Fruit fly (Drosophila melanogaster) whole organism, embryonic: ENCODE data around the gene CG10467.

Experiments used
- Abd-B ChIP-seq: fragments of 200-800 bp; sonication (Bioruptor generic); optimal IDR thresholded peaks from 2 replicates; lab custom pipeline; 2018; ENCODE audit warnings: missing biosample characterization, mild to moderate bottlenecking, missing genetic modification characterization, moderate library complexity
- Bdp1 ChIP-seq: fragments of 200-800 bp; sonication (Bioruptor generic); optimal IDR thresholded peaks from 3 replicates; lab custom pipeline; 2016; ENCODE audit warnings: missing biosample characterization, missing genetic modification characterization
- CG10431 ChIP-seq: fragments of 200-800 bp; sonication (Bioruptor generic); optimal IDR thresholded peaks from 3 replicates; lab custom pipeline; 2018; ENCODE audit warnings: missing biosample characterization, mild to moderate bottlenecking, missing genetic modification characterization
- CG10462 ChIP-seq: fragments of 200-800 bp; sonication (Bioruptor generic); optimal IDR thresholded peaks from 2 replicates; lab custom pipeline; 2016; ENCODE audit warnings: missing biosample characterization, missing genetic modification characterization
- CG10979 ChIP-seq: fragments of 200-800 bp; sonication (Bioruptor generic); optimal IDR thresholded peaks from 2 replicates; lab custom pipeline; 2018; ENCODE audit warnings: missing biosample characterization, mild to moderate bottlenecking, missing genetic modification characterization, moderate library complexity
- CG11093 ChIP-seq: fragments of 200-800 bp; sonication (Bioruptor generic); IDR thresholded peaks from 3 replicates; pipeline ENCODE4 v1.3.6; 2022; ENCODE audit warnings: missing biosample characterization, missing genetic modification characterization
- CG11456 ChIP-seq: fragments of 200-800 bp; sonication (Bioruptor generic); IDR thresholded peaks from 3 replicates; pipeline ENCODE4 v1.3.6; 2022; ENCODE audit warnings: missing biosample characterization, missing genetic modification characterization
- CG11504 ChIP-seq: fragments of 200-800 bp; sonication (Bioruptor generic); optimal IDR thresholded peaks from 3 replicates; lab custom pipeline; 2019; ENCODE audit warnings: missing biosample characterization, mild to moderate bottlenecking, missing genetic modification characterization, moderate library complexity
- CG11695 ChIP-seq: fragments of 200-800 bp; sonication (Bioruptor generic); IDR thresholded peaks from 3 replicates; pipeline ENCODE4 v1.3.6; 2022; ENCODE audit warnings: missing biosample characterization, missing genetic modification characterization
- CG17359 ChIP-seq: fragments of 200-800 bp; sonication (Bioruptor generic); optimal IDR thresholded peaks from 3 replicates; lab custom pipeline; 2018; ENCODE audit warnings: missing biosample characterization, mild to moderate bottlenecking, missing genetic modification characterization, moderate library complexity
- CG17829 ChIP-seq: fragments of 200-800 bp; optimal IDR thresholded peaks from 2 replicates; lab custom pipeline; 2019; ENCODE audit warnings: missing biosample characterization, mild to moderate bottlenecking, missing genetic modification characterization, moderate library complexity
- CG18476 ChIP-seq: fragments of 200-800 bp; sonication (Bioruptor generic); optimal IDR thresholded peaks from 2 replicates; lab custom pipeline; 2016; ENCODE audit warnings: missing biosample characterization, mild to moderate bottlenecking, missing genetic modification characterization
- CG2199 ChIP-seq: fragments of 200-800 bp; sonication (Bioruptor generic); IDR thresholded peaks from 3 replicates; pipeline ENCODE4 v1.3.6; 2022; ENCODE audit warnings: missing biosample characterization, missing genetic modification characterization
- CG2875 ChIP-seq: fragments of 200-800 bp; sonication (Bioruptor generic); optimal IDR thresholded peaks from 2 replicates; lab custom pipeline; 2017; ENCODE audit warnings: missing biosample characterization, mild to moderate bottlenecking, missing genetic modification characterization, missing genetic modification reagents
- CG30403 ChIP-seq: fragments of 200-800 bp; sonication (Bioruptor generic); optimal IDR thresholded peaks from 3 replicates; lab custom pipeline; 2016; ENCODE audit warnings: missing biosample characterization, missing genetic modification characterization
- CG31365 ChIP-seq: fragments of 200-800 bp; sonication (Bioruptor generic); optimal IDR thresholded peaks from 2 replicates; lab custom pipeline; 2018; ENCODE audit warnings: missing biosample characterization, mild to moderate bottlenecking, missing genetic modification characterization
- CG3407 ChIP-seq: fragments of 200-800 bp; sonication (Bioruptor generic); optimal IDR thresholded peaks from 2 replicates; lab custom pipeline; 2018; ENCODE audit warnings: missing biosample characterization, mild to moderate bottlenecking, missing genetic modification characterization
- CG4328 ChIP-seq: fragments of 200-800 bp; sonication (Bioruptor generic); optimal IDR thresholded peaks from 3 replicates; lab custom pipeline; 2017; ENCODE audit warnings: missing biosample characterization, missing genetic modification reagents, missing genetic modification characterization
- CG4404 ChIP-seq: fragments of 200-800 bp; sonication (Bioruptor generic); IDR thresholded peaks from 2 replicates; pipeline ENCODE4 v1.3.6; 2022; ENCODE audit warnings: missing biosample characterization, missing genetic modification characterization
- CG6854 ChIP-seq: fragments of 200-800 bp; sonication (Bioruptor generic); optimal IDR thresholded peaks from 3 replicates; lab custom pipeline; 2017; ENCODE audit warnings: missing biosample characterization, mild to moderate bottlenecking, missing genetic modification characterization
- CG7357 ChIP-seq: fragments of 200-800 bp; sonication (Bioruptor generic); IDR thresholded peaks from 3 replicates; pipeline ENCODE4 v1.3.6; 2022; ENCODE audit warnings: missing biosample characterization, missing genetic modification characterization
- CG8089 ChIP-seq: fragments of 200-800 bp; sonication (Bioruptor generic); optimal IDR thresholded peaks from 3 replicates; lab custom pipeline; 2016; ENCODE audit warnings: missing biosample characterization, missing genetic modification characterization
- CHES-1-like ChIP-seq: fragments of 200-800 bp; sonication (Bioruptor generic); optimal IDR thresholded peaks from 2 replicates; lab custom pipeline; 2016; ENCODE audit warnings: missing biosample characterization, missing genetic modification characterization
- CTCF ChIP-seq: fragments of 200-800 bp; sonication (Bioruptor generic); optimal IDR thresholded peaks from 2 replicates; lab custom pipeline; 2017; ENCODE audit warnings: missing biosample characterization, mild to moderate bottlenecking, missing genetic modification characterization, moderate library complexity
- D19A ChIP-seq: fragments of 200-800 bp; optimal IDR thresholded peaks from 3 replicates; lab custom pipeline; 2019; ENCODE audit warnings: missing biosample characterization, mild to moderate bottlenecking, missing genetic modification characterization, moderate library complexity
- Fer2 ChIP-seq: fragments of 200-800 bp; sonication (Bioruptor generic); optimal IDR thresholded peaks from 2 replicates; lab custom pipeline; 2018; ENCODE audit warnings: missing biosample characterization, mild to moderate bottlenecking, missing genetic modification characterization, moderate library complexity
- HLHmδ ChIP-seq: fragments of 200-800 bp; sonication (Bioruptor generic); optimal IDR thresholded peaks from 2 replicates; lab custom pipeline; 2018; ENCODE audit warnings: missing biosample characterization, mild to moderate bottlenecking, missing genetic modification characterization, moderate library complexity
- Med ChIP-seq: fragments of 200-800 bp; sonication (Bioruptor generic); peaks from one replicate; lab custom pipeline; 2016; ENCODE audit warnings: missing biosample characterization, missing genetic modification characterization, mild to moderate bottlenecking, inconsistent platforms, moderate library complexity
- Tbp ChIP-seq: fragments of >200 bp; optimal IDR thresholded peaks from 2 replicates; lab custom pipeline; 2018; ENCODE audit warnings: missing biosample characterization, missing genetic modification characterization
- YL-1 ChIP-seq: fragments of 200-800 bp; sonication (Bioruptor generic); optimal IDR thresholded peaks from 3 replicates; lab custom pipeline; 2017; ENCODE audit warnings: missing biosample characterization, mild to moderate bottlenecking, missing genetic modification characterization
- abd-A ChIP-seq: fragments of 200-800 bp; sonication (Bioruptor generic); optimal IDR thresholded peaks from 3 replicates; lab custom pipeline; 2019; ENCODE audit warnings: missing biosample characterization, mild to moderate bottlenecking, missing genetic modification characterization, moderate library complexity
- ap ChIP-seq: fragments of 200-800 bp; sonication (Bioruptor generic); IDR thresholded peaks from 2 replicates; pipeline ENCODE4 v1.3.6; 2022; ENCODE audit warnings: missing biosample characterization, missing genetic modification characterization
- crp ChIP-seq, 2 experiments: fragments of 200-800 bp; sonication (Bioruptor generic); optimal IDR thresholded peaks; 2 replicates in 1 of 2; 3 replicates in 1 of 2; lab custom pipeline; 2017; ENCODE audit warnings: missing biosample characterization in 2 of 2, missing genetic modification characterization in 2 of 2, mild to moderate bottlenecking in 1 of 2, moderate library complexity in 1 of 2
- dmrt11E ChIP-seq: fragments of 200-800 bp; sonication (Bioruptor generic); optimal IDR thresholded peaks from 3 replicates; lab custom pipeline; 2018; ENCODE audit warnings: missing biosample characterization, mild to moderate bottlenecking, missing genetic modification characterization, moderate library complexity
- dmrt99B ChIP-seq: fragments of 200-800 bp; sonication (Bioruptor generic); optimal IDR thresholded peaks from 2 replicates; lab custom pipeline; 2018; ENCODE audit warnings: missing biosample characterization, mild to moderate bottlenecking, missing genetic modification characterization, moderate library complexity
- fd102C ChIP-seq: fragments of 200-800 bp; sonication (Bioruptor generic); optimal IDR thresholded peaks from 2 replicates; lab custom pipeline; 2018; ENCODE audit warnings: missing biosample characterization, mild to moderate bottlenecking, missing genetic modification characterization, moderate library complexity
- hbn ChIP-seq: fragments of 200-800 bp; sonication (Bioruptor generic); IDR thresholded peaks from 2 replicates; pipeline ENCODE4 v1.3.6; 2022; ENCODE audit warnings: missing biosample characterization, missing genetic modification characterization; ENCODE audit not compliant: partially characterized antibody
- ind ChIP-seq: fragments of 200-800 bp; sonication (Bioruptor generic); optimal IDR thresholded peaks from 3 replicates; lab custom pipeline; 2016; ENCODE audit warnings: missing biosample characterization, missing genetic modification characterization
- insv ChIP-seq, 2 experiments: fragments of 200-800 bp; sonication (Bioruptor generic); optimal IDR thresholded peaks; 3 replicates each; lab custom pipeline; 2016 to 2018; ENCODE audit warnings: missing biosample characterization in 2 of 2, missing genetic modification characterization in 2 of 2
- kni ChIP-seq: fragments of 200-800 bp; sonication (Bioruptor generic); optimal IDR thresholded peaks from 3 replicates; lab custom pipeline; 2017; ENCODE audit warnings: mild to moderate bottlenecking, missing biosample characterization, missing genetic modification reagents, missing genetic modification characterization
- lilli ChIP-seq: fragments of 200-800 bp; sonication (Bioruptor generic); optimal IDR thresholded peaks from 3 replicates; lab custom pipeline; 2016; ENCODE audit warnings: missing biosample characterization, missing genetic modification characterization
- nerfin-1 ChIP-seq: fragments of 200-800 bp; sonication (Bioruptor generic); optimal IDR thresholded peaks from 3 replicates; lab custom pipeline; 2019; ENCODE audit warnings: missing biosample characterization, mild to moderate bottlenecking, missing genetic modification characterization, moderate library complexity
- odd ChIP-seq: fragments of 200-800 bp; sonication (Bioruptor generic); optimal IDR thresholded peaks from 2 replicates; lab custom pipeline; 2017; ENCODE audit warnings: missing biosample characterization, mild to moderate bottlenecking, missing genetic modification characterization
- onecut ChIP-seq: fragments of 200-800 bp; sonication (Bioruptor generic); IDR thresholded peaks from 2 replicates; pipeline ENCODE4 v1.3.6; 2022; ENCODE audit warnings: missing biosample characterization, missing genetic modification characterization
- pros ChIP-seq: fragments of 200-800 bp; sonication (Bioruptor generic); optimal IDR thresholded peaks from 3 replicates; lab custom pipeline; 2019; ENCODE audit warnings: missing biosample characterization, mild to moderate bottlenecking, missing genetic modification characterization, moderate library complexity
- pzg ChIP-seq: fragments of 200-800 bp; sonication (Bioruptor generic); optimal IDR thresholded peaks from 3 replicates; lab custom pipeline; 2018; ENCODE audit warnings: missing biosample characterization, mild to moderate bottlenecking, missing genetic modification characterization, moderate library complexity
- seq ChIP-seq: fragments of 200-800 bp; sonication (Bioruptor generic); IDR thresholded peaks from 2 replicates; pipeline ENCODE4 v1.3.6; 2022; ENCODE audit warnings: missing biosample characterization, missing genetic modification characterization
- so ChIP-seq: fragments of 200-800 bp; sonication (Bioruptor generic); IDR thresholded peaks from 3 replicates; pipeline ENCODE4 v1.3.6; 2022; ENCODE audit warnings: missing biosample characterization, missing genetic modification characterization
- trem ChIP-seq: fragments of 200-800 bp; optimal IDR thresholded peaks from 3 replicates; lab custom pipeline; 2019; ENCODE audit warnings: missing biosample characterization, mild to moderate bottlenecking, missing genetic modification characterization, moderate library complexity
- usp ChIP-seq: fragments of >200 bp; optimal IDR thresholded peaks from 2 replicates; lab custom pipeline; 2017; ENCODE audit warnings: missing biosample characterization, missing genetic modification characterization
- vvl ChIP-seq: fragments of 200-800 bp; sonication (Bioruptor generic); IDR thresholded peaks from 2 replicates; pipeline ENCODE4 v1.3.6; 2022; ENCODE audit warnings: missing biosample characterization, missing genetic modification characterization
- z ChIP-seq: fragments of 200-800 bp; sonication (Bioruptor generic); IDR thresholded peaks from 3 replicates; pipeline ENCODE4 v1.3.6; 2022; ENCODE audit warnings: missing biosample characterization, missing genetic modification characterization

Gene CG10467

dm6 chr3L:6082561-6082960, 12.0 kb downstream of the CG10467 start, which contains the start of gene CG13293 (continued):
- TF ChIP-seq CG10431 (GFP tag; lab: Kevin White, UChicago), result peak; percentile 29
- TF ChIP-seq trem, result peak; percentile 1
- no peak for TF ChIP-seq Fer2 (tag; lab: Kevin White, UChicago)
- TF ChIP-seq CG31365 (tag; lab: Kevin White, UChicago), result no peak
- TF ChIP-seq CG4404 (GFP tag; lab: Robert Waterston, UW), result no peak
- TF ChIP-seq kni (GFP tag; lab: Kevin White, UChicago), result no peak
- no peak for TF ChIP-seq CG17359 (tag; lab: Kevin White, UChicago)
- 0 out of 3 replicates have a peak, but pooled peaks have one; percentile 8 for TF ChIP-seq CG11093
- TF ChIP-seq crp (GFP tag; optimal IDR thresholded peaks at IDR 0.05; lab: Kevin White, UChicago), result peak; percentile 39 to 87
- TF ChIP-seq Bdp1, result no peak
- no peak for TF ChIP-seq CG2199
- peak; percentile 35 for TF ChIP-seq fd102C (GFP tag; lab: Kevin White, UChicago)
- no peak for TF ChIP-seq CG4328 (GFP tag; lab: Kevin White, UChicago)
- TF ChIP-seq CG17829, result peak; percentile 5
- TF ChIP-seq dmrt11E (tag; lab: Kevin White, UChicago), result no peak
- peak; percentile 90 for TF ChIP-seq CG18476 (GFP tag; lab: Kevin White, UChicago)
- TF ChIP-seq HLHmδ (GFP tag; lab: Kevin White, UChicago), result peak; percentile 25
- TF ChIP-seq CG10462 (GFP tag; lab: Kevin White, UChicago), result no peak
- no peak for TF ChIP-seq CG3407
- no peak for TF ChIP-seq Tbp (GFP tag; lab: Kevin White, UChicago)
- TF ChIP-seq CG11695 (GFP tag; lab: Robert Waterston, UW), result no peak
- TF ChIP-seq dmrt99B (tag; lab: Kevin White, UChicago), result no peak
- peak; percentile 100 for TF ChIP-seq onecut (GFP tag; lab: Robert Waterston, UW)
- TF ChIP-seq vvl (GFP tag; lab: Robert Waterston, UW), result peak; percentile 32; the same call in 1 of the 2 replicates
- TF ChIP-seq Abd-B (GFP tag; lab: Kevin White, UChicago), result no peak
- TF ChIP-seq CG10979, result peak; percentile 16
- no peak for TF ChIP-seq usp (GFP tag; lab: Kevin White, UChicago)
- TF ChIP-seq so (GFP tag; lab: Robert Waterston, UW), result no peak
- TF ChIP-seq z, result no peak
- no peak for TF ChIP-seq pros (GFP tag; lab: Kevin White, UChicago)
- TF ChIP-seq CG11504 (tag; lab: Kevin White, UChicago), result peak; percentile 12
- no peak for TF ChIP-seq CG11456 (GFP tag; lab: Robert Waterston, UW)
- TF ChIP-seq YL-1, result peak; percentile 50
- TF ChIP-seq CG8089 (GFP tag; lab: Kevin White, UChicago), result no peak
- TF ChIP-seq abd-A (tag; lab: Kevin White, UChicago), result peak; percentile 61
- no peak for TF ChIP-seq lilli (GFP tag; lab: Kevin White, UChicago)
- no peak for TF ChIP-seq CHES-1-like (GFP tag; lab: Kevin White, UChicago)
- no peak for TF ChIP-seq D19A (tag; lab: Kevin White, UChicago)
- no peak for TF ChIP-seq ap
- peak; percentile 63 for TF ChIP-seq pzg (GFP tag; lab: Kevin White, UChicago)
- no peak for TF ChIP-seq odd
- no peak for TF ChIP-seq CG6854 (GFP tag; lab: Kevin White, UChicago)
- peak; percentile 97 for TF ChIP-seq seq (GFP tag; lab: Robert Waterston, UW)
- TF ChIP-seq CTCF (GFP tag; lab: Kevin White, UChicago), result peak; percentile 93
- no peak for TF ChIP-seq CG2875 (GFP tag; lab: Kevin White, UChicago)
- TF ChIP-seq nerfin-1, result peak; percentile 15
- no peak for TF ChIP-seq ind (GFP tag; lab: Kevin White, UChicago)
- no peak for TF ChIP-seq CG30403
- no peak for TF ChIP-seq hbn (GFP tag; lab: Robert Waterston, UW)
- 0 out of 3 replicates have a peak, but pooled peaks have one; percentile 16 for TF ChIP-seq CG7357 (GFP tag; lab: Robert Waterston, UW)
- TF ChIP-seq insv (GFP tag; optimal IDR thresholded peaks at IDR 0.05; lab: Kevin White, UChicago), result peak in 1 of 2 experiments; percentile 20
- TF ChIP-seq Med (GFP tag; lab: Kevin White, UChicago), result peak; percentile 63
